Worm (Caenorhabditis elegans) whole organism, young adult: Measurements from ENCODE around the gene nhr-216.

ENCODE experiments used
- C06A6.2 ChIP-seq: fragments of 200-800 bp; sonication (Bioruptor generic); conservative IDR thresholded peaks from 2 replicates; pipeline ENCODE4 v1.3.6; 2022; ENCODE audit warnings: missing genetic modification characterization, missing compliant biosample characterization
- F52B5.7 ChIP-seq: sonication (generic microtip); optimal IDR thresholded peaks from 2 replicates; lab custom pipeline; 2016; ENCODE audit warnings: mild to moderate bottlenecking, missing genetic modification characterization, missing compliant biosample characterization
- fkh-3 ChIP-seq: sonication (generic microtip); optimal IDR thresholded peaks from 2 replicates; lab custom pipeline; 2016; ENCODE audit warnings: mild to moderate bottlenecking, missing genetic modification characterization, missing compliant biosample characterization
- hmg-1.2 ChIP-seq: fragments of 200-800 bp; sonication (Bioruptor generic); IDR thresholded peaks from 2 replicates; pipeline ENCODE4 v1.3.6; 2022; ENCODE audit warnings: missing genetic modification reagents, missing genetic modification characterization, missing compliant biosample characterization
- lin-54 ChIP-seq: fragments of 200-800 bp; sonication (Bioruptor generic); optimal IDR thresholded peaks from 2 replicates; lab custom pipeline; 2018; ENCODE audit warnings: mild to moderate bottlenecking, missing genetic modification characterization, missing compliant biosample characterization
- nhr-90 ChIP-seq: sonication (generic microtip); optimal IDR thresholded peaks from 2 replicates; lab custom pipeline; 2016; ENCODE audit warnings: missing genotype, mild to moderate bottlenecking, missing genetic modification characterization, missing compliant biosample characterization
- snpc-3.4 ChIP-seq: sonication (generic microtip); optimal IDR thresholded peaks from 2 replicates; lab custom pipeline; 2017; ENCODE audit warnings: missing genetic modification characterization, mild to moderate bottlenecking, missing compliant biosample characterization, antibody characterized with exemption, moderate library complexity, missing genotype, missing genetic modification reagents
- unc-130 ChIP-seq: sonication (generic microtip); optimal IDR thresholded peaks from 2 replicates; lab custom pipeline; 2016; ENCODE audit warnings: missing genetic modification reagents, missing genetic modification characterization, missing compliant biosample characterization
- zim-3 ChIP-seq: sonication (generic microtip); optimal IDR thresholded peaks from 2 replicates; lab custom pipeline; 2017; ENCODE audit warnings: mild to moderate bottlenecking, missing genetic modification characterization, moderate library complexity, missing compliant biosample characterization

DNA sequence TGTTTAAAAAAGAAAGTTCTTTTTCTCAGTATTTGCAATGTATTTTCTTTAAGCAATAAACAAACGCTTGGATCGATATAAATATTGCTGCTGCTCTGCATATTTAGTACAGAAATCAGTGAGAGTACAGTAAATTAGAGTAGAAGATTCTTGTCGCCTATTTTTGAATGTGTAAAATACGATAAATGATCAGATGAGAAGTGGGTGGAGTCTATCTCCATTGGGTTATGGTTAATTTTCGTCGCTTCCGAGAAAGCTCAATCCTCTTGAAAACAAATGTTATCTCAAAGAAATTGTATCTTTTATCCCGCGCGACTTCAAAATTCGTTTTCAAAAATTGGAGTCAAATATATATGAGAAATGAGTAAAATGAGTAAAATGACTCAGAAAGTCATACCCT is at the start of gene nhr-216:
- TF ChIP-seq F52B5.7 (tag; lab: Kevin White, UChicago) (no peak), nhr-90 (tag; lab: Kevin White, UChicago) (no peak), unc-130 (GFP tag; lab: Kevin White, UChicago) (no peak), fkh-3 (tag; lab: Kevin White, UChicago) (no peak), snpc-3.4 (tag; lab: Kevin White, UChicago) (no peak), hmg-1.2 (GFP tag; lab: Robert Waterston, UW) (no peak), C06A6.2 (no peak), zim-3 (tag; lab: Kevin White, UChicago) (no peak), lin-54 (no peak)
